Fruit fly (Drosophila melanogaster): ENCODE results near the gene CG13833.
A peak's percentile ranks its signal among the peaks of the same experiment; 100 is the strongest.

DNA sequence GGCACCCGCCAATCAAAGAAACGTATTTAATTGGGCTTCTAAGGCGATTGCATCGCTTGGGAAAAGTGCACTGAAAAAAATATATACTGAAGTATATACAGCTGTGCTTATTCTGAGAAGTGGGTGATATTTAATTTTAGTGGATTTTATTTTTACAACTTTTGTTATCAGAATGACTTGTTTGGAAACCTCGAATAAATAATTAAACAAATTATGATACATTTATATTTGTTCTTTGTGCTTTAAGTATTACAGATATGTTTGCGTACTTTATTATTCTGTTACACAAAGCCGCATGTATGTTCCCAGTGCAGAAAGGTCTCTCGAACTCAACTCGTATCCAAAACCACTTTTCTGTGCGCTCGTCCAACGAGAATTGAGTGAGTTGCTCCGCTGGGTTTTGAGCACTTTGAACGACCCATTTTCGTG lies 13.3 kb upstream of the CG13833 start:
- TF ChIP-seq Myc (optimal IDR thresholded peaks at IDR 0.05) (no peak), br (GFP tag; optimal IDR thresholded peaks at IDR 0.05) (peak; percentile 72), dsf (GFP tag; optimal IDR thresholded peaks at IDR 0.05; ENCODE audit: borderline replicate concordance) (peak; percentile 57), HLH106 (tag; optimal IDR thresholded peaks at IDR 0.05) (peak; percentile 89), Dif (GFP tag; optimal IDR thresholded peaks at IDR 0.05; ENCODE audit: partially characterized antibody) (no peak), psq (GFP tag; optimal IDR thresholded peaks at IDR 0.05) (peak; percentile 71), Hr78 (GFP tag; optimal IDR thresholded peaks at IDR 0.05) (no peak), foxo (GFP tag; optimal IDR thresholded peaks at IDR 0.05) (peak in 1 of 2 experiments; percentile 84), CG32264 (GFP tag; optimal IDR thresholded peaks at IDR 0.05) (peak; percentile 1), usp (GFP tag; optimal IDR thresholded peaks at IDR 0.05) (no peak), sv (GFP tag; optimal IDR thresholded peaks at IDR 0.05) (peak; percentile 26), Hnf4 (GFP tag; optimal IDR thresholded peaks at IDR 0.05) (peak; percentile 54), sage (GFP tag; optimal IDR thresholded peaks at IDR 0.05) (peak; percentile 63)
